Fruit fly (Drosophila melanogaster) whole organism, wandering third instar larva: Measurements from ENCODE around the gene RpL34a.

Experiments used
- Abd-B ChIP-seq: fragments of >200 bp; optimal IDR thresholded peaks from 2 replicates; lab custom pipeline; 2017; ENCODE audit warnings: missing biosample characterization, missing genetic modification characterization
- CG32264 ChIP-seq: fragments of 200-800 bp; sonication (Bioruptor generic); optimal IDR thresholded peaks from 2 replicates; lab custom pipeline; 2016; ENCODE audit warnings: missing biosample characterization, missing genetic modification characterization
- CG9705 ChIP-seq: fragments of 200-800 bp; sonication (Bioruptor generic); optimal IDR thresholded peaks from 2 replicates; lab custom pipeline; 2018; ENCODE audit warnings: missing biosample characterization, mild to moderate bottlenecking, missing genetic modification characterization
- CrebA ChIP-seq: fragments of 200-800 bp; sonication (Bioruptor generic); optimal IDR thresholded peaks from 2 replicates; lab custom pipeline; 2016; ENCODE audit warnings: missing biosample characterization, mild to moderate bottlenecking, missing genetic modification characterization, borderline replicate concordance
- Dfd ChIP-seq: fragments of >200 bp; optimal IDR thresholded peaks from 2 replicates; lab custom pipeline; 2017; ENCODE audit warnings: missing biosample characterization, missing genetic modification characterization
- Dif ChIP-seq: fragments of 200-275, 200-300 bp; sonication (Bioruptor generic); optimal IDR thresholded peaks from 2 replicates; lab custom pipeline; 2018; ENCODE audit warnings: missing biosample characterization, missing genetic modification characterization; ENCODE audit not compliant: partially characterized antibody
- GATAd ChIP-seq: sonication (Bioruptor generic); optimal IDR thresholded peaks from 2 replicates; lab custom pipeline; 2016; ENCODE audit warnings: missing biosample characterization, missing genetic modification characterization
- HLH106 ChIP-seq: fragments of 200-800 bp; optimal IDR thresholded peaks from 3 replicates; lab custom pipeline; 2019; ENCODE audit warnings: missing biosample characterization, mild to moderate bottlenecking, missing genetic modification characterization, moderate library complexity
- Hnf4 ChIP-seq: fragments of 200-800 bp; sonication (Bioruptor generic); optimal IDR thresholded peaks from 2 replicates; lab custom pipeline; 2016; ENCODE audit warnings: missing biosample characterization, mild to moderate bottlenecking, missing genetic modification characterization
- Hr78 ChIP-seq: fragments of >200 bp; optimal IDR thresholded peaks from 2 replicates; lab custom pipeline; 2017; ENCODE audit warnings: missing biosample characterization, missing genetic modification characterization
- Hr83 ChIP-seq: fragments of 200-300 bp; sonication (Bioruptor generic); optimal IDR thresholded peaks from 2 replicates; lab custom pipeline; 2016; ENCODE audit warnings: missing biosample characterization, mild to moderate bottlenecking, missing genetic modification characterization, moderate library complexity; ENCODE audit not compliant: poor library complexity, severe bottlenecking
- Jra ChIP-seq: sonication (Bioruptor generic); optimal IDR thresholded peaks from 2 replicates; lab custom pipeline; 2016; ENCODE audit warnings: missing biosample characterization, missing genetic modification characterization
- Mio ChIP-seq: sonication (Bioruptor generic); optimal IDR thresholded peaks from 2 replicates; lab custom pipeline; 2016; ENCODE audit warnings: missing biosample characterization, missing genetic modification characterization
- Myc ChIP-seq: fragments of >200 bp; optimal IDR thresholded peaks from 2 replicates; lab custom pipeline; 2017
- N ChIP-seq: fragments of >200 bp; optimal IDR thresholded peaks from 2 replicates; lab custom pipeline; 2018; ENCODE audit warnings: missing biosample characterization, missing external identifiers, missing genetic modification characterization
- OdsH ChIP-seq: fragments of 200-800 bp; sonication (Bioruptor generic); optimal IDR thresholded peaks from 2 replicates; lab custom pipeline; 2016; ENCODE audit warnings: missing biosample characterization, mild to moderate bottlenecking, missing genetic modification characterization
- Rel ChIP-seq, 2 experiments: fragments of 200-800 bp; sonication (Bioruptor generic) in 1 of 2; optimal IDR thresholded peaks; 2 replicates in 1 of 2; 3 replicates in 1 of 2; lab custom pipeline; 2016 to 2019; ENCODE audit warnings: mild to moderate bottlenecking in 2 of 2, missing biosample characterization in 2 of 2, missing genetic modification characterization in 2 of 2, moderate library complexity in 1 of 2
- Sp1 ChIP-seq: fragments of 200-800 bp; sonication (Bioruptor generic); optimal IDR thresholded peaks from 3 replicates; lab custom pipeline; 2019; ENCODE audit warnings: missing biosample characterization, mild to moderate bottlenecking, missing genetic modification characterization, moderate library complexity
- Vsx2 ChIP-seq: fragments of 200-300, 225-300 bp; sonication (Bioruptor generic); optimal IDR thresholded peaks from 2 replicates; lab custom pipeline; 2018; ENCODE audit warnings: missing biosample characterization, missing genetic modification characterization; ENCODE audit not compliant: partially characterized antibody
- br ChIP-seq: fragments of 200-800 bp; sonication (Bioruptor generic); optimal IDR thresholded peaks from 2 replicates; lab custom pipeline; 2016; ENCODE audit warnings: missing biosample characterization, missing genetic modification characterization
- brk ChIP-seq: fragments of 200-800 bp; sonication (Bioruptor generic); optimal IDR thresholded peaks from 2 replicates; lab custom pipeline; 2016; ENCODE audit warnings: missing biosample characterization, mild to moderate bottlenecking, missing genetic modification characterization
- dl ChIP-seq, 2 experiments: fragments of 175-275, 200-275 bp in 1 of 2; fragments of 200-275 bp in 1 of 2; sonication (Bioruptor generic); optimal IDR thresholded peaks; lab custom pipeline; 2018; ENCODE audit warnings: mild to moderate bottlenecking in 2 of 2, missing biosample characterization in 2 of 2, missing genetic modification characterization in 2 of 2, moderate library complexity in 2 of 2; ENCODE audit not compliant: partially characterized antibody in 2 of 2, insufficient read depth in 1 of 2
- dmrt93B ChIP-seq: fragments of 200-800 bp; sonication (Bioruptor generic); optimal IDR thresholded peaks from 2 replicates; lab custom pipeline; 2018; ENCODE audit warnings: missing biosample characterization, mild to moderate bottlenecking, missing genetic modification characterization
- dsf ChIP-seq: sonication (Bioruptor generic); optimal IDR thresholded peaks from 2 replicates; lab custom pipeline; 2016; ENCODE audit warnings: missing biosample characterization, missing genetic modification characterization, borderline replicate concordance
- ey ChIP-seq: fragments of 200-800 bp; sonication (Bioruptor generic); optimal IDR thresholded peaks from 2 replicates; lab custom pipeline; 2016; ENCODE audit warnings: missing biosample characterization, missing genetic modification characterization
- foxo ChIP-seq, 2 experiments: fragments of 200-800 bp; sonication (Bioruptor generic); optimal IDR thresholded peaks; 2 replicates in 1 of 2; 3 replicates in 1 of 2; lab custom pipeline; 2016 to 2017; ENCODE audit warnings: missing biosample characterization in 2 of 2, missing genetic modification characterization in 2 of 2
- fru ChIP-seq: fragments of 200-800 bp; sonication (Bioruptor generic); optimal IDR thresholded peaks from 3 replicates; lab custom pipeline; 2016; ENCODE audit warnings: missing biosample characterization, mild to moderate bottlenecking, missing genetic modification characterization
- h ChIP-seq: fragments of 200-800 bp; sonication (Bioruptor generic); optimal IDR thresholded peaks from 3 replicates; lab custom pipeline; 2016; ENCODE audit warnings: missing biosample characterization, mild to moderate bottlenecking, missing genetic modification characterization
- jim ChIP-seq: fragments of 175-275, 200-325 bp; sonication (Bioruptor generic); optimal IDR thresholded peaks from 2 replicates; lab custom pipeline; 2016; ENCODE audit warnings: missing biosample characterization, mild to moderate bottlenecking, missing genetic modification characterization
- lola ChIP-seq: fragments of >200 bp; optimal IDR thresholded peaks from 2 replicates; lab custom pipeline; 2017; ENCODE audit warnings: missing biosample characterization, missing genetic modification characterization
- pan ChIP-seq: fragments of >200 bp; optimal IDR thresholded peaks from 2 replicates; lab custom pipeline; 2017
- psq ChIP-seq: fragments of 200-800 bp; sonication (Bioruptor generic); optimal IDR thresholded peaks from 3 replicates; lab custom pipeline; 2017; ENCODE audit warnings: missing biosample characterization, mild to moderate bottlenecking, missing genetic modification characterization, moderate library complexity
- rgr ChIP-seq: fragments of 200-800 bp; sonication (Bioruptor generic); optimal IDR thresholded peaks from 3 replicates; lab custom pipeline; 2016; ENCODE audit warnings: missing biosample characterization, mild to moderate bottlenecking, missing genetic modification characterization
- sage ChIP-seq: fragments of 200-800 bp; sonication (Bioruptor generic); optimal IDR thresholded peaks from 2 replicates; lab custom pipeline; 2016; ENCODE audit warnings: missing biosample characterization, mild to moderate bottlenecking, missing genetic modification characterization
- sv ChIP-seq: fragments of 200-800 bp; sonication (Bioruptor generic); optimal IDR thresholded peaks from 3 replicates; lab custom pipeline; 2016; ENCODE audit warnings: missing biosample characterization, missing genetic modification characterization
- tai ChIP-seq: sonication (Bioruptor generic); optimal IDR thresholded peaks from 2 replicates; lab custom pipeline; 2016; ENCODE audit warnings: missing biosample characterization, missing genetic modification characterization
- usp ChIP-seq: fragments of >200 bp; optimal IDR thresholded peaks from 2 replicates; lab custom pipeline; 2017; ENCODE audit warnings: missing biosample characterization, missing genetic modification characterization
- woc ChIP-seq: sonication (Bioruptor generic); optimal IDR thresholded peaks from 2 replicates; lab custom pipeline; 2016; ENCODE audit warnings: missing biosample characterization, mild to moderate bottlenecking, missing genetic modification characterization

Gene RpL34a

DNA sequence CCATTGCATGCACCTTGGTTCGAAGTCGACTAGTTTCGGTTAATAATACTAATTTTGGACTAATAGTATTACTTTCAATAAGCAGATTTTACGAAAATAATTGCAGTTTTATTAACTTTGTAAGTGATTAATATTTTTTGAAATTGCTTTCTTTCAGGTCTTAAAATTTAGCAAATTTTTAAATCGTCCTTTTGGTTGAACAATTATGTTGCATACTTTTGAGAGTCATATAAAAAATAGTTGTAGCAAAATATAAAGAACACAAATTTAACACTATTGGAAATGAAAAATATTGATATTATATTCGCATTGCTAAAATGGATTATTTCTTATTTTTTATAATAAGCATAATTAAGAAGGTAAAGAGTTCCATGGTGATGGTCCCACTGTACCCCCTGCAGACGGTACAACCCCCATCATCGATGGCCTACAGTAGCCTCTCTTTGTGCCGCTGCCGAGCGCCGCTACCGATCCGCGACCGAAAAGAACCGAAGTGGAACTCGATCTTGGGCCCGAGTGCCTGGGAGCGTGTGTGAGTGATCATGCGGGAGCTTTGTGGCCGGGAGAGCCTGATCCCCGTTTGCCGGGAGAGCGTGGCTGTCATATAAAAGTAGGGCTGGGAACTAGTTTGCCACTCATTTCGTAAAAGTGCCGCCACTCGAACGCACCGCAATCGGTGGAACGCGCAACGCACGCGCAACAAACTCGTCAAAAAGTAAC, 37.7 kb downstream of the RpL34a start:
- TF ChIP-seq Dfd (GFP tag; lab: Kevin White, UChicago) (no peak), dmrt93B (peak; percentile 93), dsf (GFP tag; lab: Kevin White, UChicago) (no peak), sv (GFP tag; lab: Kevin White, UChicago) (peak; percentile 78), Rel (GFP tag; optimal IDR thresholded peaks at IDR 0.05; lab: Kevin White, UChicago) (no peak), Rel (tag; optimal IDR thresholded peaks at IDR 0.05; lab: Kevin White, UChicago) (peak; percentile 19), CrebA (no peak), CG9705 (peak; percentile 86), Hr83 (GFP tag; lab: Kevin White, UChicago) (no peak), Myc (no peak), Jra (GFP tag; lab: Kevin White, UChicago) (no peak), usp (no peak), pan (lab: Kevin White, UChicago) (no peak), dl (GFP tag; optimal IDR thresholded peaks at IDR 0.05; lab: Kevin White, UChicago; ENCODE audit: insufficient read depth in 1 of 2, partially characterized antibody in 2 of 2) (peak in 1 of 2 experiments; percentile 65), lola (GFP tag; lab: Kevin White, UChicago) (no peak), br (GFP tag; lab: Kevin White, UChicago) (peak; percentile 71), sage (GFP tag; lab: Kevin White, UChicago) (no peak), Hr78 (GFP tag; lab: Kevin White, UChicago) (no peak), jim (GFP tag; lab: Kevin White, UChicago) (no peak), rgr (GFP tag; lab: Kevin White, UChicago) (peak; percentile 87), h (GFP tag; lab: Kevin White, UChicago) (peak; percentile 85), Vsx2 (peak; percentile 74), Sp1 (GFP tag; lab: Kevin White, UChicago) (peak; percentile 94), Mio (GFP tag; lab: Kevin White, UChicago) (no peak), woc (GFP tag; lab: Kevin White, UChicago) (peak; percentile 94), CG32264 (GFP tag; lab: Kevin White, UChicago) (no peak), Hnf4 (GFP tag; lab: Kevin White, UChicago) (peak; percentile 54), OdsH (GFP tag; lab: Kevin White, UChicago) (peak; percentile 89), fru (peak; percentile 89), tai (GFP tag; lab: Kevin White, UChicago) (no peak), Dif (GFP tag; lab: Kevin White, UChicago) (peak; percentile 75), psq (GFP tag; lab: Kevin White, UChicago) (peak; percentile 88), ey (peak; percentile 88), Abd-B (GFP tag; lab: Kevin White, UChicago) (no peak), GATAd (GFP tag; lab: Kevin White, UChicago) (no peak), brk (GFP tag; lab: Kevin White, UChicago) (peak; percentile 53), HLH106 (peak; percentile 95), foxo (GFP tag; optimal IDR thresholded peaks at IDR 0.05; lab: Kevin White, UChicago) (peak in 1 of 2 experiments; percentile 91), N (GFP tag; lab: Kevin White, UChicago) (no peak)
- TF ChIP-seq, all 38 proteins: peak for 20
